Worm (Caenorhabditis elegans): ENCODE data around the gene acc-4.
"Not testable (repeated sequence)": the region's sequence is repeated elsewhere in the genome, so short reads cannot be mapped to it uniquely, and the experiment has no call there.

The acc-4 gene

ce11 chrIII:13498899-13499298 is 15.0 kb upstream of the acc-4 start, which contains the start of gene T28A8.6:
Gene T28A8.6, plus strand, starts transcription at chrIII:13499199.
- not testable (repeated sequence) for TF ChIP-seq unc-62 (GFP tag; optimal IDR thresholded peaks at IDR 0.05)

- no peak for TF ChIP-seq unc-62 (GFP tag; optimal IDR thresholded peaks at IDR 0.05)
These were observed 11.6 kb upstream of the acc-4 start, which contains the start of gene T28A8.2 for ce11 chrIII:13495571-13495970. Gene T28A8.2, minus strand, starts transcription at chrIII:13495671.

ce11 chrIII:13492377-13492776 is 8.5 kb upstream of the acc-4 start, which contains the start of gene twk-40:
Gene twk-40, minus strand, starts transcription at chrIII:13492477.
- no peak for TF ChIP-seq unc-62 (GFP tag; optimal IDR thresholded peaks at IDR 0.05)

ce11 chrIII:13476682-13477081 is 7.2 kb downstream of the acc-4 start, which contains the start of gene T27E9.6:
Gene T27E9.6, minus strand, starts transcription at chrIII:13476782.
- TF ChIP-seq unc-62 (GFP tag; optimal IDR thresholded peaks at IDR 0.05) = no peak

ce11 chrIII:13474482-13474881 is 9.4 kb downstream of the acc-4 start:
- TF ChIP-seq unc-62 (GFP tag; optimal IDR thresholded peaks at IDR 0.05) = no peak

ce11 chrIII:13471504-13471903 is 12.4 kb downstream of the acc-4 start, which contains the start of gene pssy-2:
Gene pssy-2, plus strand, starts transcription at chrIII:13471804.
- TF ChIP-seq unc-62 (GFP tag; optimal IDR thresholded peaks at IDR 0.05) = no peak

ce11 chrIII:13465918-13466592 is 17.9 kb downstream of the acc-4 start, which contains the start of gene cdk-5:
Gene cdk-5, minus strand, starts transcription at chrIII:13466342.
- no peak for TF ChIP-seq unc-62 (GFP tag; optimal IDR thresholded peaks at IDR 0.05)

- no peak for TF ChIP-seq unc-62 (GFP tag; optimal IDR thresholded peaks at IDR 0.05)
These were observed 19.2 kb downstream of the acc-4 start, which contains the start of gene kel-3 for ce11 chrIII:13464493-13465362. Gene kel-3, plus strand, starts transcription at chrIII:13464820.

- TF ChIP-seq unc-62 (GFP tag; optimal IDR thresholded peaks at IDR 0.05) = no peak
These were observed 20.8 kb downstream of the acc-4 start, which contains the start of gene ant-1.1 for ce11 chrIII:13462965-13463783. Gene ant-1.1, plus strand, starts transcription at chrIII:13463163.

ce11 chrIII:13462138-13462634 is 21.7 kb downstream of the acc-4 start, which contains the start of the genes abcf-2 and T27E9.2:
Gene abcf-2, minus strand, starts transcription at chrIII:13462238.
Gene T27E9.2, minus strand, starts transcription at chrIII:13462584.
- TF ChIP-seq unc-62 (GFP tag; optimal IDR thresholded peaks at IDR 0.05) = no peak

ce11 chrIII:13461535-13461934 is 22.4 kb downstream of the acc-4 start:
- no peak for TF ChIP-seq unc-62 (GFP tag; optimal IDR thresholded peaks at IDR 0.05)

ce11 chrIII:13458978-13459596 is 24.8 kb downstream of the acc-4 start, which contains the start of gene tag-164:
Gene tag-164, plus strand, starts transcription at chrIII:13459546.
- no peak for TF ChIP-seq unc-62 (GFP tag; optimal IDR thresholded peaks at IDR 0.05)

- no peak for TF ChIP-seq unc-62 (GFP tag; optimal IDR thresholded peaks at IDR 0.05)
These were observed 26.6 kb downstream of the acc-4 start for ce11 chrIII:13457305-13457704.

- no peak for TF ChIP-seq unc-62 (GFP tag; optimal IDR thresholded peaks at IDR 0.05)
These were observed 28.1 kb downstream of the acc-4 start for ce11 chrIII:13455816-13456215.

- TF ChIP-seq unc-62 (GFP tag; optimal IDR thresholded peaks at IDR 0.05) = no peak
These were observed 28.7 kb downstream of the acc-4 start, which contains the start of gene cua-1 for ce11 chrIII:13455207-13455606. Gene cua-1, minus strand, starts transcription at chrIII:13455307.
